Fruit fly (Drosophila melanogaster) whole organism, embryonic: ENCODE measurements around the gene CG31740.

Source experiments
- Asciz ChIP-seq: fragments of 200-800 bp; sonication (Bioruptor generic); optimal IDR thresholded peaks from 2 replicates; lab custom pipeline; 2017; ENCODE audit warnings: missing biosample characterization, mild to moderate bottlenecking, missing genetic modification characterization, missing genetic modification reagents
- Bgb ChIP-seq: fragments of 200-800 bp; sonication (Bioruptor generic); IDR thresholded peaks from 2 replicates; pipeline ENCODE4 v1.3.6; 2022; ENCODE audit warnings: missing biosample characterization, missing genetic modification characterization; ENCODE audit not compliant: partially characterized antibody
- CG10209 ChIP-seq: fragments of 200-800 bp; sonication (Bioruptor generic); optimal IDR thresholded peaks from 3 replicates; lab custom pipeline; 2017; ENCODE audit warnings: missing biosample characterization, mild to moderate bottlenecking, missing genetic modification characterization, missing genetic modification reagents
- CG10543 ChIP-seq: fragments of 200-800 bp; sonication (Bioruptor generic); optimal IDR thresholded peaks from 3 replicates; lab custom pipeline; 2017; ENCODE audit warnings: missing biosample characterization, mild to moderate bottlenecking, missing genetic modification characterization, moderate library complexity
- CG10654 ChIP-seq: fragments of 200-800 bp; sonication (Bioruptor generic); optimal IDR thresholded peaks from 2 replicates; lab custom pipeline; 2016; ENCODE audit warnings: missing biosample characterization, missing genetic modification characterization
- CG11247 ChIP-seq: fragments of 200-800 bp; sonication (Bioruptor generic); IDR thresholded peaks from 2 replicates; pipeline ENCODE4 v1.3.6; 2022; ENCODE audit warnings: missing biosample characterization, missing genetic modification characterization
- CG11504 ChIP-seq: fragments of 200-800 bp; sonication (Bioruptor generic); optimal IDR thresholded peaks from 3 replicates; lab custom pipeline; 2019; ENCODE audit warnings: missing biosample characterization, mild to moderate bottlenecking, missing genetic modification characterization, moderate library complexity
- CG15011 ChIP-seq: fragments of 200-800 bp; sonication (Bioruptor generic); optimal IDR thresholded peaks from 3 replicates; lab custom pipeline; 2018; ENCODE audit warnings: missing biosample characterization, mild to moderate bottlenecking, missing genetic modification characterization
- CG1603 ChIP-seq: fragments of 200-800 bp; sonication (Bioruptor generic); optimal IDR thresholded peaks from 2 replicates; lab custom pipeline; 2019; ENCODE audit warnings: missing biosample characterization, mild to moderate bottlenecking, missing genetic modification characterization, moderate library complexity
- CG18476 ChIP-seq: fragments of 200-800 bp; sonication (Bioruptor generic); optimal IDR thresholded peaks from 2 replicates; lab custom pipeline; 2016; ENCODE audit warnings: missing biosample characterization, mild to moderate bottlenecking, missing genetic modification characterization
- CG31441 ChIP-seq: fragments of 200-800 bp; sonication (Bioruptor generic); IDR thresholded peaks from 2 replicates; pipeline ENCODE4 v1.3.6; 2022; ENCODE audit warnings: missing biosample characterization, missing genetic modification characterization
- CG32532 ChIP-seq: fragments of 200-800 bp; sonication (Bioruptor generic); IDR thresholded peaks from 2 replicates; pipeline ENCODE4 v1.3.6; 2022; ENCODE audit warnings: missing biosample characterization, missing genetic modification characterization
- CrebB ChIP-seq: fragments of 200-800 bp; sonication (Bioruptor generic); optimal IDR thresholded peaks from 3 replicates; lab custom pipeline; 2018; ENCODE audit warnings: missing biosample characterization, mild to moderate bottlenecking, missing genetic modification characterization
- Drgx ChIP-seq: fragments of 200-800 bp; sonication (Bioruptor generic); IDR thresholded peaks from 2 replicates; pipeline ENCODE4 v1.3.6; 2022; ENCODE audit warnings: missing biosample characterization, missing genetic modification characterization
- Hr39 ChIP-seq: fragments of >200 bp; optimal IDR thresholded peaks from 2 replicates; lab custom pipeline; 2017
- Kr ChIP-seq: fragments of 200-800 bp; sonication (Bioruptor generic); optimal IDR thresholded peaks from 2 replicates; lab custom pipeline; 2017; ENCODE audit warnings: missing biosample characterization, mild to moderate bottlenecking, missing genetic modification characterization
- NFAT ChIP-seq: fragments of 200-800 bp; sonication (Bioruptor generic); IDR thresholded peaks from 2 replicates; pipeline ENCODE4 v1.3.6; 2022; ENCODE audit warnings: missing biosample characterization, missing genetic modification characterization
- Oaz ChIP-seq: fragments of 200-800 bp; sonication (Bioruptor generic); IDR thresholded peaks from 2 replicates; pipeline ENCODE4 v1.3.6; 2022; ENCODE audit warnings: missing biosample characterization, missing genetic modification characterization
- Sin3A ChIP-seq: fragments of >200 bp; optimal IDR thresholded peaks from 2 replicates; lab custom pipeline; 2018
- Sox102F ChIP-seq: fragments of 200-800 bp; sonication (Bioruptor generic); optimal IDR thresholded peaks from 2 replicates; lab custom pipeline; 2018; ENCODE audit warnings: missing biosample characterization, mild to moderate bottlenecking, missing genetic modification characterization, moderate library complexity
- YL-1 ChIP-seq: fragments of 200-800 bp; sonication (Bioruptor generic); optimal IDR thresholded peaks from 3 replicates; lab custom pipeline; 2017; ENCODE audit warnings: missing biosample characterization, mild to moderate bottlenecking, missing genetic modification characterization
- ara ChIP-seq: fragments of 200-800 bp; sonication (Bioruptor generic); IDR thresholded peaks from 2 replicates; pipeline ENCODE4 v1.3.6; 2022; ENCODE audit warnings: missing biosample characterization, missing genetic modification characterization
- ase ChIP-seq: fragments of 200-800 bp; sonication (Bioruptor generic); IDR thresholded peaks from 3 replicates; pipeline ENCODE4 v1.3.6; 2022; ENCODE audit warnings: missing biosample characterization, missing genetic modification characterization
- br ChIP-seq: fragments of >200 bp; optimal IDR thresholded peaks from 2 replicates; lab custom pipeline; 2017
- bsh ChIP-seq, 2 experiments: fragments of 200-800 bp; sonication (Bioruptor generic); optimal IDR thresholded peaks; 2 replicates each; lab custom pipeline; 2017 to 2018; ENCODE audit warnings: mild to moderate bottlenecking in 2 of 2, missing biosample characterization in 2 of 2, missing genetic modification characterization in 2 of 2, moderate library complexity in 1 of 2
- btn ChIP-seq: fragments of 200-800 bp; sonication (Bioruptor generic); optimal IDR thresholded peaks from 2 replicates; lab custom pipeline; 2016; ENCODE audit warnings: missing biosample characterization, missing genetic modification characterization
- corto ChIP-seq: fragments of 200-800 bp; sonication (Bioruptor generic); optimal IDR thresholded peaks from 2 replicates; lab custom pipeline; 2016; ENCODE audit warnings: missing biosample characterization, mild to moderate bottlenecking, missing genetic modification characterization, moderate library complexity
- crp ChIP-seq, 2 experiments: fragments of 200-800 bp; sonication (Bioruptor generic); optimal IDR thresholded peaks; 2 replicates in 1 of 2; 3 replicates in 1 of 2; lab custom pipeline; 2017; ENCODE audit warnings: missing biosample characterization in 2 of 2, missing genetic modification characterization in 2 of 2, mild to moderate bottlenecking in 1 of 2, moderate library complexity in 1 of 2
- dmrt99B ChIP-seq: fragments of 200-800 bp; sonication (Bioruptor generic); optimal IDR thresholded peaks from 2 replicates; lab custom pipeline; 2018; ENCODE audit warnings: missing biosample characterization, mild to moderate bottlenecking, missing genetic modification characterization, moderate library complexity
- lbe ChIP-seq: fragments of 200-800 bp; sonication (Bioruptor generic); optimal IDR thresholded peaks from 2 replicates; lab custom pipeline; 2016; ENCODE audit warnings: missing biosample characterization, mild to moderate bottlenecking, missing genetic modification characterization
- sens ChIP-seq: fragments of 200-800 bp; sonication (Bioruptor generic); peaks from one replicate; lab custom pipeline; 2016; ENCODE audit warnings: missing biosample characterization, missing genetic modification characterization
- sob ChIP-seq: fragments of 200-800 bp; sonication (Bioruptor generic); IDR thresholded peaks from 2 replicates; pipeline ENCODE4 v1.3.6; 2022; ENCODE audit warnings: missing biosample characterization, missing genetic modification characterization
- tll ChIP-seq, 2 experiments: fragments of 200-800 bp in 1 of 2; fragments of >200 bp in 1 of 2; sonication (Bioruptor generic) in 1 of 2; optimal IDR thresholded peaks; 2 replicates each; lab custom pipeline; 2017 to 2019; ENCODE audit warnings: missing biosample characterization in 2 of 2, missing genetic modification characterization in 2 of 2, mild to moderate bottlenecking in 1 of 2, moderate library complexity in 1 of 2

CG31740 gene

dm6 chr2L:17990771-17991170, 18.0 kb upstream of the CG31740 start (continued):
- no peak for TF ChIP-seq crp (GFP tag; optimal IDR thresholded peaks at IDR 0.05; lab: Kevin White, UChicago)
- TF ChIP-seq Sin3A (lab: Kevin White, UChicago): no peak
- TF ChIP-seq Bgb (GFP tag; lab: Robert Waterston, UW): no peak
- peak in 1 of 2 experiments; percentile 61 for TF ChIP-seq tll (GFP tag; optimal IDR thresholded peaks at IDR 0.05; lab: Kevin White, UChicago)
- TF ChIP-seq br (lab: Kevin White, UChicago): no peak
- TF ChIP-seq ara (GFP tag; lab: Robert Waterston, UW): peak; percentile 5; the same call in 1 of the 2 replicates
- no peak for TF ChIP-seq Kr (GFP tag; lab: Kevin White, UChicago)
- no peak for TF ChIP-seq Oaz (GFP tag; lab: Robert Waterston, UW)
- TF ChIP-seq CG11247 (GFP tag; lab: Robert Waterston, UW): no peak
- TF ChIP-seq CG15011 (GFP tag; lab: Kevin White, UChicago): no peak
- TF ChIP-seq CG10209 (GFP tag; lab: Kevin White, UChicago): no peak
- TF ChIP-seq CG31441 (GFP tag; lab: Robert Waterston, UW): no peak
- peak; percentile 51; the same call in 1 of the 3 replicates for TF ChIP-seq ase
- TF ChIP-seq, all 482 proteins: peak for 7

dm6 chr2L:18002149-18002548, 6.6 kb upstream of the CG31740 start:
- no peak for TF ChIP-seq YL-1 (GFP tag; lab: Kevin White, UChicago)
- TF ChIP-seq sob (GFP tag; lab: Robert Waterston, UW): no peak
- peak; percentile 60 for TF ChIP-seq Hr39 (lab: Kevin White, UChicago)

- TF ChIP-seq CG1603 (tag; lab: Kevin White, UChicago): no peak
- TF ChIP-seq bsh (GFP tag; optimal IDR thresholded peaks at IDR 0.05; lab: Kevin White, UChicago): peak in 1 of 2 experiments; percentile 19
- peak; percentile 37 for TF ChIP-seq corto
- peak; percentile 35 for TF ChIP-seq lbe (GFP tag; lab: Kevin White, UChicago)
- TF ChIP-seq CG18476 (GFP tag; lab: Kevin White, UChicago): no peak
- peak; percentile 95 for TF ChIP-seq Drgx
Measured at dm6 chr2L:18003028-18003836, 5.5 kb upstream of the CG31740 start.

- no peak for TF ChIP-seq Asciz (GFP tag; lab: Kevin White, UChicago)
- TF ChIP-seq Drgx: peak; percentile 71
- no peak for TF ChIP-seq CG10543 (GFP tag; lab: Kevin White, UChicago)
- TF ChIP-seq CG32532: no peak
- no peak for TF ChIP-seq CG10654 (GFP tag; lab: Kevin White, UChicago)
- no peak for TF ChIP-seq btn (GFP tag; lab: Kevin White, UChicago)
- peak; percentile 37 for TF ChIP-seq dmrt99B
- peak in 1 of 2 experiments; percentile 67 for TF ChIP-seq bsh (GFP tag; optimal IDR thresholded peaks at IDR 0.05; lab: Kevin White, UChicago)
- TF ChIP-seq Oaz (GFP tag; lab: Robert Waterston, UW): 0 out of 2 replicates have a peak, but pooled peaks have one; percentile 5
- TF ChIP-seq CG11504 (tag; lab: Kevin White, UChicago): peak; percentile 40
- no peak for TF ChIP-seq NFAT
- TF ChIP-seq CrebB (tag; lab: Kevin White, UChicago): no peak
- peak; percentile 25 for TF ChIP-seq Sox102F
- peak; percentile 76 for TF ChIP-seq sens (GFP tag; lab: Kevin White, UChicago)
Measured at dm6 chr2L:18005481-18005880, 3.3 kb upstream of the CG31740 start.
